Fruit fly (Drosophila melanogaster) whole organism, embryonic: ENCODE results near the gene spg.

Experiments
- Adf1 ChIP-seq: fragments of 200-800 bp; sonication (Bioruptor generic); IDR thresholded peaks from 2 replicates; pipeline ENCODE4 v1.3.6; 2022; ENCODE audit warnings: missing biosample characterization, missing genetic modification characterization
- CG12942 ChIP-seq: fragments of 200-800 bp; sonication (Bioruptor generic); optimal IDR thresholded peaks from 3 replicates; lab custom pipeline; 2016; ENCODE audit warnings: missing biosample characterization, missing genetic modification characterization
- CG17328 ChIP-seq: fragments of 200-800 bp; sonication (Bioruptor generic); IDR thresholded peaks from 2 replicates; pipeline ENCODE4 v1.3.6; 2022; ENCODE audit warnings: missing biosample characterization, missing genetic modification characterization
- CG17802 ChIP-seq: fragments of 200-800 bp; sonication (Bioruptor generic); optimal IDR thresholded peaks from 2 replicates; lab custom pipeline; 2018; ENCODE audit warnings: missing biosample characterization, mild to moderate bottlenecking, missing genetic modification characterization, moderate library complexity
- CG18619 ChIP-seq: fragments of 200-800 bp; sonication (Bioruptor generic); optimal IDR thresholded peaks from 3 replicates; lab custom pipeline; 2017; ENCODE audit warnings: missing biosample characterization, mild to moderate bottlenecking, missing genetic modification characterization
- CG34224 ChIP-seq: fragments of 200-800 bp; sonication (Bioruptor generic); IDR thresholded peaks from 3 replicates; pipeline ENCODE4 v1.3.6; 2022; ENCODE audit warnings: missing biosample characterization, missing genetic modification characterization; ENCODE audit not compliant: partially characterized antibody
- CG34422 ChIP-seq: fragments of 200-800 bp; sonication (Bioruptor generic); IDR thresholded peaks from 3 replicates; pipeline ENCODE4 v1.3.6; 2022; ENCODE audit warnings: missing biosample characterization, missing genetic modification characterization
- CG4360 ChIP-seq: fragments of 200-800 bp; sonication (Bioruptor generic); IDR thresholded peaks from 2 replicates; pipeline ENCODE4 v1.3.6; 2022; ENCODE audit warnings: missing biosample characterization, missing genetic modification characterization
- CG43689 ChIP-seq: fragments of 200-800 bp; sonication (Bioruptor generic); IDR thresholded peaks from 2 replicates; pipeline ENCODE4 v1.3.6; 2022; ENCODE audit warnings: missing biosample characterization, missing genetic modification characterization
- CG5180 ChIP-seq: fragments of 200-800 bp; sonication (Bioruptor generic); optimal IDR thresholded peaks from 3 replicates; lab custom pipeline; 2017; ENCODE audit warnings: missing biosample characterization, missing genetic modification characterization, mild to moderate bottlenecking, moderate library complexity, missing genetic modification reagents
- CG8290 ChIP-seq, 3 experiments: fragments of 200-800 bp; sonication (Bioruptor generic); optimal IDR thresholded peaks; 2 replicates each; lab custom pipeline; 2016 to 2019; ENCODE audit warnings: missing biosample characterization in 3 of 3, missing genetic modification characterization in 3 of 3, mild to moderate bottlenecking in 2 of 3, moderate library complexity in 1 of 3
- CTCF ChIP-seq: fragments of 200-800 bp; sonication (Bioruptor generic); optimal IDR thresholded peaks from 2 replicates; lab custom pipeline; 2017; ENCODE audit warnings: missing biosample characterization, mild to moderate bottlenecking, missing genetic modification characterization, moderate library complexity
- CkIIα-i1 ChIP-seq: fragments of 200-800 bp; sonication (Bioruptor generic); IDR thresholded peaks from 2 replicates; pipeline ENCODE4 v1.3.6; 2022; ENCODE audit warnings: missing biosample characterization, missing genetic modification characterization
- Drgx ChIP-seq: fragments of 200-800 bp; sonication (Bioruptor generic); IDR thresholded peaks from 2 replicates; pipeline ENCODE4 v1.3.6; 2022; ENCODE audit warnings: missing biosample characterization, missing genetic modification characterization
- H15 ChIP-seq: fragments of 200-800 bp; sonication (Bioruptor generic); IDR thresholded peaks from 3 replicates; pipeline ENCODE4 v1.3.6; 2022; ENCODE audit warnings: missing biosample characterization, missing genetic modification characterization
- HHEX ChIP-seq: fragments of 200-800 bp; sonication (Bioruptor generic); optimal IDR thresholded peaks from 3 replicates; lab custom pipeline; 2017; ENCODE audit warnings: missing biosample characterization, mild to moderate bottlenecking, missing genetic modification characterization, missing genetic modification reagents
- HLH4C ChIP-seq: fragments of 200-800 bp; sonication (Bioruptor generic); IDR thresholded peaks from 3 replicates; pipeline ENCODE4 v1.3.6; 2022; ENCODE audit warnings: missing biosample characterization, missing genetic modification characterization; ENCODE audit not compliant: partially characterized antibody
- HLHmδ ChIP-seq: fragments of 200-800 bp; sonication (Bioruptor generic); optimal IDR thresholded peaks from 2 replicates; lab custom pipeline; 2018; ENCODE audit warnings: missing biosample characterization, mild to moderate bottlenecking, missing genetic modification characterization, moderate library complexity
- MBD-R2 ChIP-seq: fragments of 200-800 bp; sonication (Bioruptor generic); IDR thresholded peaks from 2 replicates; pipeline ENCODE4 v1.3.6; 2022; ENCODE audit warnings: missing biosample characterization, missing genetic modification characterization
- MESR4 ChIP-seq: fragments of 200-800 bp; sonication (Bioruptor generic); optimal IDR thresholded peaks from 2 replicates; lab custom pipeline; 2018; ENCODE audit warnings: missing biosample characterization, mild to moderate bottlenecking, missing genetic modification characterization, moderate library complexity
- Med ChIP-seq: fragments of 200-800 bp; sonication (Bioruptor generic); peaks from one replicate; lab custom pipeline; 2016; ENCODE audit warnings: missing biosample characterization, missing genetic modification characterization, mild to moderate bottlenecking, inconsistent platforms, moderate library complexity
- NFAT ChIP-seq: fragments of 200-800 bp; sonication (Bioruptor generic); IDR thresholded peaks from 2 replicates; pipeline ENCODE4 v1.3.6; 2022; ENCODE audit warnings: missing biosample characterization, missing genetic modification characterization
- Sry-δ ChIP-seq: fragments of 200-800 bp; sonication (Bioruptor generic); optimal IDR thresholded peaks from 2 replicates; lab custom pipeline; 2016; ENCODE audit warnings: missing biosample characterization, missing genetic modification characterization
- Stat92E ChIP-seq, 3 experiments: fragments of >200 bp in 2 of 3; fragments of 200-800 bp in 1 of 3; sonication (Bioruptor generic) in 1 of 3; optimal IDR thresholded peaks; 2 replicates each; lab custom pipeline; 2017 to 2019; ENCODE audit warnings: missing biosample characterization in 3 of 3, missing genetic modification characterization in 3 of 3, mild to moderate bottlenecking in 1 of 3, moderate library complexity in 1 of 3
- Vsx1 ChIP-seq: fragments of 200-800 bp; sonication (Bioruptor generic); optimal IDR thresholded peaks from 2 replicates; lab custom pipeline; 2017; ENCODE audit warnings: missing biosample characterization, mild to moderate bottlenecking, missing genetic modification characterization, missing genetic modification reagents
- ase ChIP-seq: fragments of 200-800 bp; sonication (Bioruptor generic); IDR thresholded peaks from 3 replicates; pipeline ENCODE4 v1.3.6; 2022; ENCODE audit warnings: missing biosample characterization, missing genetic modification characterization
- ash1 ChIP-seq: fragments of 200-800 bp; sonication (Bioruptor generic); optimal IDR thresholded peaks from 2 replicates; lab custom pipeline; 2018; ENCODE audit warnings: missing biosample characterization, mild to moderate bottlenecking, missing genetic modification characterization
- bbx ChIP-seq: fragments of 200-800 bp; sonication (Bioruptor generic); IDR thresholded peaks from 2 replicates; pipeline ENCODE4 v1.3.6; 2022; ENCODE audit warnings: missing biosample characterization, missing genetic modification characterization; ENCODE audit not compliant: partially characterized antibody
- caup ChIP-seq: fragments of 200-800 bp; sonication (Bioruptor generic); optimal IDR thresholded peaks from 3 replicates; lab custom pipeline; 2017; ENCODE audit warnings: missing biosample characterization, mild to moderate bottlenecking, missing genetic modification characterization, moderate library complexity; ENCODE audit not compliant: severe bottlenecking
- cg ChIP-seq: fragments of 200-800 bp; sonication (Bioruptor generic); optimal IDR thresholded peaks from 3 replicates; lab custom pipeline; 2019; ENCODE audit warnings: missing biosample characterization, mild to moderate bottlenecking, missing genetic modification characterization, moderate library complexity
- chn ChIP-seq: fragments of 200-800 bp; sonication (Bioruptor generic); optimal IDR thresholded peaks from 2 replicates; lab custom pipeline; 2016; ENCODE audit warnings: missing biosample characterization, missing genetic modification characterization
- crol ChIP-seq: fragments of 200-800 bp; sonication (Bioruptor generic); IDR thresholded peaks from 2 replicates; pipeline ENCODE4 v1.3.6; 2022; ENCODE audit warnings: missing biosample characterization, missing genetic modification characterization
- crp ChIP-seq, 2 experiments: fragments of 200-800 bp; sonication (Bioruptor generic); optimal IDR thresholded peaks; 2 replicates in 1 of 2; 3 replicates in 1 of 2; lab custom pipeline; 2017; ENCODE audit warnings: missing biosample characterization in 2 of 2, missing genetic modification characterization in 2 of 2, mild to moderate bottlenecking in 1 of 2, moderate library complexity in 1 of 2
- exex ChIP-seq: fragments of 200-800 bp; sonication (Bioruptor generic); optimal IDR thresholded peaks from 4 replicates; lab custom pipeline; 2018; ENCODE audit warnings: missing biosample characterization, mild to moderate bottlenecking, missing genetic modification characterization, moderate library complexity
- fru ChIP-seq: fragments of >200 bp; optimal IDR thresholded peaks from 2 replicates; lab custom pipeline; 2017
- gcm2 ChIP-seq: fragments of 200-800 bp; sonication (Bioruptor generic); optimal IDR thresholded peaks from 2 replicates; lab custom pipeline; 2016; ENCODE audit warnings: missing biosample characterization, missing genetic modification characterization
- grn ChIP-seq: fragments of 200-800 bp; sonication (Bioruptor generic); optimal IDR thresholded peaks from 3 replicates; lab custom pipeline; 2017; ENCODE audit warnings: missing biosample characterization, missing genetic modification characterization
- insv ChIP-seq, 2 experiments: fragments of 200-800 bp; sonication (Bioruptor generic); optimal IDR thresholded peaks; 3 replicates each; lab custom pipeline; 2016 to 2018; ENCODE audit warnings: missing biosample characterization in 2 of 2, missing genetic modification characterization in 2 of 2
- lola ChIP-seq, 3 experiments: fragments of >200 bp in 2 of 3; fragments of 200-800 bp in 1 of 3; sonication (Bioruptor generic) in 1 of 3; optimal IDR thresholded peaks; 2 replicates each; lab custom pipeline; 2017 to 2019; ENCODE audit warnings: missing biosample characterization in 3 of 3, missing genetic modification characterization in 3 of 3, mild to moderate bottlenecking in 1 of 3, moderate library complexity in 1 of 3
- nom ChIP-seq: fragments of 200-800 bp; sonication (Bioruptor generic); optimal IDR thresholded peaks from 2 replicates; lab custom pipeline; 2017; ENCODE audit warnings: missing biosample characterization, missing genetic modification characterization, mild to moderate bottlenecking, moderate library complexity, missing genetic modification reagents
- pita ChIP-seq: fragments of 200-800 bp; sonication (Bioruptor generic); optimal IDR thresholded peaks from 2 replicates; lab custom pipeline; 2017; ENCODE audit warnings: missing biosample characterization, mild to moderate bottlenecking, missing genetic modification characterization
- run ChIP-seq: fragments of 200-800 bp; sonication (Bioruptor generic); optimal IDR thresholded peaks from 3 replicates; lab custom pipeline; 2018; ENCODE audit warnings: missing biosample characterization, mild to moderate bottlenecking, missing genetic modification characterization
- sens ChIP-seq: fragments of 200-800 bp; sonication (Bioruptor generic); peaks from one replicate; lab custom pipeline; 2016; ENCODE audit warnings: missing biosample characterization, missing genetic modification characterization
- stc ChIP-seq: fragments of 200-800 bp; sonication (Bioruptor generic); IDR thresholded peaks from 2 replicates; pipeline ENCODE4 v1.3.6; 2022; ENCODE audit warnings: missing biosample characterization, missing genetic modification characterization
- z ChIP-seq: fragments of 200-800 bp; sonication (Bioruptor generic); IDR thresholded peaks from 3 replicates; pipeline ENCODE4 v1.3.6; 2022; ENCODE audit warnings: missing biosample characterization, missing genetic modification characterization

Gene spg

dm6 chr3R:28888561-28889426, 43.7 kb downstream of the spg start (continued):
- TF ChIP-seq H15: peak; percentile 69

- TF ChIP-seq pita (no peak), insv (GFP tag; optimal IDR thresholded peaks at IDR 0.05; lab: Kevin White, UChicago) (no peak), HLH4C (GFP tag; lab: Robert Waterston, UW) (no peak), run (tag; lab: Kevin White, UChicago) (no peak), Sry-δ (GFP tag; lab: Kevin White, UChicago) (no peak), Adf1 (GFP tag; lab: Robert Waterston, UW) (peak; percentile 17), caup (GFP tag; lab: Kevin White, UChicago) (no peak), CG43689 (GFP tag; lab: Robert Waterston, UW) (no peak), crp (GFP tag; optimal IDR thresholded peaks at IDR 0.05; lab: Kevin White, UChicago) (peak in 1 of 2 experiments; percentile 13), gcm2 (GFP tag; lab: Kevin White, UChicago) (no peak), fru (lab: Kevin White, UChicago) (no peak), Drgx (GFP tag; lab: Robert Waterston, UW) (0 out of 2 replicates have a peak, but pooled peaks have one; percentile 17), CG12942 (no peak), CG17802 (tag; lab: Kevin White, UChicago) (no peak), sens (GFP tag; lab: Kevin White, UChicago) (no peak), MBD-R2 (GFP tag; lab: Robert Waterston, UW) (peak; percentile 27; the same call in 1 of the 2 replicates), CG4360 (peak; percentile 5; the same call in 1 of the 2 replicates), Vsx1 (peak; percentile 95), NFAT (peak; percentile 7; the same call in 1 of the 2 replicates), cg (peak; percentile 98), HLHmδ (GFP tag; lab: Kevin White, UChicago) (peak; percentile 75), exex (tag; lab: Kevin White, UChicago) (no peak), chn (GFP tag; lab: Kevin White, UChicago) (peak; percentile 16), CkIIα-i1 (GFP tag; lab: Robert Waterston, UW) (no peak), CTCF (no peak), CG34224 (GFP tag; lab: Robert Waterston, UW) (peak; percentile 18; the same call in 1 of the 3 replicates), CG8290 (GFP tag; optimal IDR thresholded peaks at IDR 0.05; lab: Kevin White, UChicago) (no peak), CG8290 (tag; optimal IDR thresholded peaks at IDR 0.05; lab: Kevin White, UChicago) (peak in 1 of 2 experiments; percentile 41), crol (GFP tag; lab: Robert Waterston, UW) (peak; percentile 54; the same call in 1 of the 2 replicates), HHEX (GFP tag; lab: Kevin White, UChicago) (no peak), nom (peak; percentile 5), ash1 (GFP tag; lab: Kevin White, UChicago) (no peak), CG34422 (peak; percentile 33; the same call in 1 of the 3 replicates), CG5180 (peak; percentile 30), Med (GFP tag; lab: Kevin White, UChicago) (peak; percentile 37), lola (GFP tag; optimal IDR thresholded peaks at IDR 0.05; lab: Kevin White, UChicago) (peak in 1 of 3 experiments; percentile 34), CG18619 (GFP tag; lab: Kevin White, UChicago) (no peak), MESR4 (GFP tag; lab: Kevin White, UChicago) (peak; percentile 52), grn (GFP tag; lab: Kevin White, UChicago) (no peak), z (GFP tag; lab: Robert Waterston, UW) (0 out of 3 replicates have a peak, but pooled peaks have one; percentile 9), stc (GFP tag; lab: Robert Waterston, UW) (peak; percentile 23; the same call in 1 of the 2 replicates), CG17328 (GFP tag; lab: Robert Waterston, UW) (no peak), ase (GFP tag; lab: Robert Waterston, UW) (no peak), Stat92E (GFP tag; optimal IDR thresholded peaks at IDR 0.05; lab: Kevin White, UChicago) (peak in 1 of 3 experiments; percentile 78), bbx (GFP tag; lab: Robert Waterston, UW) (no peak)
These were observed 44.3 kb downstream of the spg start for dm6 chr3R:28889427-28889736.
